Worm (Caenorhabditis elegans): Measurements from ENCODE around the gene iff-1.

iff-1 gene

DNA sequence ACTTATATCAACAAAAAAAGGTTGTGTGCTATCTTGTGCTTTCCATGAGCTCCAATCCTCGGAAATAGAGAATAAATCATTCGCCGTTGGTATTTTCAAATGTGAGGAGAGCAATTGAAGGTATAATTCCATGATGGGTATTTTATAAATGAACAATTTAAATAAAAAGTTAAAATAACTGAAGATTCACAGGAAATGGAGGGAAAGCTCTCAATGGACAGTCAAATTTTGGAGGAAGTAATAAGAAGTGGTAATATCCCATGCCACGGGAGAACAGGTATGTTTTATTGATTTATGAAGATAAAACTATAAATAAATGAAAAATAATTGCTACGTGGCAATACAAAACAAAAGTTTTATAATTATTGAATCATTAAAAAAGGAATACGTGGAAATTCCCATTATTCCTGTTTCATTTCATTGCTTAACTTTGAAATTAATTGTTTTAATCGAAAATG is 36.2 kb upstream of the iff-1 start (continued):
- TF ChIP-seq ZK337.2 (GFP tag; IDR thresholded peaks at IDR 0.05) (no peak), nhr-102 (tag; optimal IDR thresholded peaks at IDR 0.05) (peak; percentile 73), lin-39 (tag; optimal IDR thresholded peaks at IDR 0.05) (no peak), nhr-76 (tag; optimal IDR thresholded peaks at IDR 0.05) (no peak), aha-1 (tag) (peak; percentile 26), nhr-41 (GFP tag; IDR thresholded peaks at IDR 0.05) (no peak), ztf-7 (tag; optimal IDR thresholded peaks at IDR 0.05) (no peak), aly-2 (tag; optimal IDR thresholded peaks at IDR 0.05) (no peak), sdz-12 (GFP tag; optimal IDR thresholded peaks at IDR 0.05) (peak; percentile 76), zip-2 (tag; optimal IDR thresholded peaks at IDR 0.05) (no peak), dmd-8 (GFP tag; IDR thresholded peaks at IDR 0.05) (no peak), snpc-4 (tag; optimal IDR thresholded peaks at IDR 0.05) (no peak), ZK546.5 (tag; optimal IDR thresholded peaks at IDR 0.05) (no peak), ceh-20 (GFP tag; IDR thresholded peaks at IDR 0.05) (no peak), fkh-10 (GFP tag; optimal IDR thresholded peaks at IDR 0.05) (no peak), mdt-29 (GFP tag; IDR thresholded peaks at IDR 0.05) (no peak), nhr-25 (tag; optimal IDR thresholded peaks at IDR 0.05; ENCODE audit: borderline replicate concordance, insufficient read depth) (peak; percentile 11), mdl-1 (tag; optimal IDR thresholded peaks at IDR 0.05) (no peak), saeg-2 (GFP tag; IDR thresholded peaks at IDR 0.05) (no peak), unc-62 (GFP tag; optimal IDR thresholded peaks at IDR 0.05 in 1 of 2) (no peak), unc-62 (tag; optimal IDR thresholded peaks at IDR 0.05) (no peak), nhr-77 (tag; optimal IDR thresholded peaks at IDR 0.05) (no peak), T20F7.1 (GFP tag; optimal IDR thresholded peaks at IDR 0.05) (peak; percentile 47)

- TF ChIP-seq mes-2 (tag; optimal IDR thresholded peaks at IDR 0.05; ENCODE audit: poor library complexity, severe bottlenecking) (peak; percentile 22), daf-19 (GFP tag; conservative IDR thresholded peaks at IDR 0.05) (0 out of 2 replicates have a peak, but pooled peaks have one; percentile 10), madf-5 (GFP tag; IDR thresholded peaks at IDR 0.05) (no peak), D1046.2 (GFP tag; IDR thresholded peaks at IDR 0.05) (0 out of 2 replicates have a peak, but pooled peaks have one; percentile 11), nhr-42 (GFP tag; IDR thresholded peaks at IDR 0.05) (no peak), aha-1 (tag) (peak; percentile 92), lin-1 (GFP tag; IDR thresholded peaks at IDR 0.05) (no peak), zip-2 (tag; optimal IDR thresholded peaks at IDR 0.05) (no peak), daf-8 (GFP tag; IDR thresholded peaks at IDR 0.05) (0 out of 2 replicates have a peak, but pooled peaks have one; percentile 8), ZK337.2 (GFP tag; IDR thresholded peaks at IDR 0.05) (no peak), egl-43 (GFP tag; IDR thresholded peaks at IDR 0.05) (no peak), Y5F2A.4 (GFP tag; optimal IDR thresholded peaks at IDR 0.05) (peak; percentile 33)
Measured at ce11 chrIII:9782483-9783081, 35.6 kb upstream of the iff-1 start, which contains the start of gene R10E11.6. R10E11.6 (plus strand) TSS chrIII:9783006.

DNA sequence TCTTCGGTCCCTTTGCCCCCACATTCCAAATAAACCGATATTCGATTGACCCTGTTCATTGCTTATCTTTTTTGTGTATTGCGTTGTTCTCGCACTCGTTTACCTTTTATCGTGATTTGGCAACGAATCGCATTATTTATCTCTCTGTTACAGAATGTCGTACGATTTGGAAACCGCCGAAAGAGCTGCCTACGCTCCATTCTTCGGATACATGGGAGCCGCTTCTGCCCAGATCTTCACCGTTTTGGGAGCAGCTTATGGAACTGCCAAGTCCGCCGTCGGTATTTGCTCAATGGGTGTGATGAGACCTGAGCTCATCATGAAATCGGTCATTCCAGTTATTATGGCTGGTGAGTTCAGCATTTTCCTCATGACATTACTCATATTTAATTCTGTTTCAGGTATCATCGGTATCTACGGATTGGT is 35.0 kb upstream of the iff-1 start, which contains the start of gene vha-2:
vha-2 (plus strand) TSS at position 154 of the 426 bp plus-strand sequence.
- TF ChIP-seq dmd-8 (GFP tag; IDR thresholded peaks at IDR 0.05) (no peak), snpc-4 (tag; optimal IDR thresholded peaks at IDR 0.05) (no peak), egl-43 (GFP tag; IDR thresholded peaks at IDR 0.05) (0 out of 2 replicates have a peak, but pooled peaks have one; percentile 47), D1046.2 (GFP tag; IDR thresholded peaks at IDR 0.05) (no peak), sdz-12 (GFP tag; optimal IDR thresholded peaks at IDR 0.05) (no peak), lin-38 (GFP tag; IDR thresholded peaks at IDR 0.05) (peak; percentile 77), snpc-1.2 (GFP tag; IDR thresholded peaks at IDR 0.05) (no peak), hlh-11 (tag; optimal IDR thresholded peaks at IDR 0.05) (peak; percentile 32), lim-7 (GFP tag; IDR thresholded peaks at IDR 0.05) (no peak), egl-27 (tag; optimal IDR thresholded peaks at IDR 0.05) (no peak), daf-16 (GFP tag; optimal IDR thresholded peaks at IDR 0.05) (peak in 1 of 2 experiments; percentile 9), daf-16 (tag; optimal IDR thresholded peaks at IDR 0.05) (peak; percentile 31), php-3 (GFP tag; IDR thresholded peaks at IDR 0.05) (no peak), pha-4 (GFP tag; IDR thresholded peaks at IDR 0.05) (peak; percentile 38), pha-4 (tag; optimal IDR thresholded peaks at IDR 0.05) (no peak), hlh-30 (tag; optimal IDR thresholded peaks at IDR 0.05; ENCODE audit: insufficient read depth) (no peak), F26F4.8 (GFP tag; conservative IDR thresholded peaks at IDR 0.05) (no peak), vab-7 (GFP tag; IDR thresholded peaks at IDR 0.05) (no peak), unc-39 (tag; optimal IDR thresholded peaks at IDR 0.05) (no peak), fkh-10 (GFP tag; optimal IDR thresholded peaks at IDR 0.05) (no peak), mdt-29 (GFP tag; IDR thresholded peaks at IDR 0.05) (no peak), ZK546.5 (tag; optimal IDR thresholded peaks at IDR 0.05) (no peak), nhr-11 (tag; optimal IDR thresholded peaks at IDR 0.05) (no peak), spr-3 (GFP tag; optimal IDR thresholded peaks at IDR 0.05) (no peak)
